Fruit fly (Drosophila melanogaster) whole organism, embryonic: Measurements from ENCODE around the gene Dhc62B.

Experiments
- CG10366 ChIP-seq: fragments of 200-800 bp; sonication (Bioruptor generic); IDR thresholded peaks from 2 replicates; pipeline ENCODE4 v1.3.6; 2022; ENCODE audit warnings: missing biosample characterization, missing genetic modification characterization
- CG11504 ChIP-seq: fragments of 200-800 bp; sonication (Bioruptor generic); optimal IDR thresholded peaks from 3 replicates; lab custom pipeline; 2019; ENCODE audit warnings: missing biosample characterization, mild to moderate bottlenecking, missing genetic modification characterization, moderate library complexity
- CG13123 ChIP-seq: fragments of 200-800 bp; sonication (Bioruptor generic); optimal IDR thresholded peaks from 2 replicates; lab custom pipeline; 2016; ENCODE audit warnings: missing biosample characterization, missing genetic modification characterization
- CG13424 ChIP-seq: fragments of 200-800 bp; sonication (Bioruptor generic); optimal IDR thresholded peaks from 2 replicates; lab custom pipeline; 2019; ENCODE audit warnings: missing biosample characterization, mild to moderate bottlenecking, missing genetic modification characterization, moderate library complexity
- CG1603 ChIP-seq: fragments of 200-800 bp; sonication (Bioruptor generic); optimal IDR thresholded peaks from 2 replicates; lab custom pipeline; 2019; ENCODE audit warnings: missing biosample characterization, mild to moderate bottlenecking, missing genetic modification characterization, moderate library complexity
- CG16815 ChIP-seq: fragments of 200-800 bp; sonication (Bioruptor generic); optimal IDR thresholded peaks from 3 replicates; lab custom pipeline; 2017; ENCODE audit warnings: missing biosample characterization, mild to moderate bottlenecking, missing genetic modification characterization
- CG17385 ChIP-seq: fragments of 200-800 bp; sonication (Bioruptor generic); optimal IDR thresholded peaks from 3 replicates; lab custom pipeline; 2018; ENCODE audit warnings: missing biosample characterization, mild to moderate bottlenecking, missing genetic modification characterization
- CG1792 ChIP-seq: fragments of 200-800 bp; sonication (Bioruptor generic); optimal IDR thresholded peaks from 2 replicates; lab custom pipeline; 2016; ENCODE audit warnings: missing biosample characterization, missing genetic modification characterization
- CG18619 ChIP-seq: fragments of 200-800 bp; sonication (Bioruptor generic); optimal IDR thresholded peaks from 3 replicates; lab custom pipeline; 2017; ENCODE audit warnings: missing biosample characterization, mild to moderate bottlenecking, missing genetic modification characterization
- CG34376 ChIP-seq: fragments of 200-800 bp; sonication (Bioruptor generic); optimal IDR thresholded peaks from 2 replicates; lab custom pipeline; 2018; ENCODE audit warnings: missing biosample characterization, mild to moderate bottlenecking, missing genetic modification characterization
- CG6272 ChIP-seq: fragments of 200-800 bp; sonication (Bioruptor generic); IDR thresholded peaks from 2 replicates; pipeline ENCODE4 v1.3.6; 2022; ENCODE audit warnings: missing biosample characterization, missing genetic modification characterization
- CG6683 ChIP-seq: fragments of 200-800 bp; sonication (Bioruptor generic); optimal IDR thresholded peaks from 2 replicates; lab custom pipeline; 2017; ENCODE audit warnings: missing biosample characterization, mild to moderate bottlenecking, missing genetic modification characterization, missing genetic modification reagents
- CG7357 ChIP-seq: fragments of 200-800 bp; sonication (Bioruptor generic); IDR thresholded peaks from 3 replicates; pipeline ENCODE4 v1.3.6; 2022; ENCODE audit warnings: missing biosample characterization, missing genetic modification characterization
- CG8359 ChIP-seq: fragments of 200-800 bp; sonication (Bioruptor generic); optimal IDR thresholded peaks from 2 replicates; lab custom pipeline; 2017; ENCODE audit warnings: missing biosample characterization, mild to moderate bottlenecking, missing genetic modification characterization, borderline replicate concordance
- CG8944 ChIP-seq: fragments of 200-800 bp; sonication (Bioruptor generic); optimal IDR thresholded peaks from 3 replicates; lab custom pipeline; 2016; ENCODE audit warnings: missing biosample characterization, missing genetic modification characterization
- CkIIα-i1 ChIP-seq: fragments of 200-800 bp; sonication (Bioruptor generic); IDR thresholded peaks from 2 replicates; pipeline ENCODE4 v1.3.6; 2022; ENCODE audit warnings: missing biosample characterization, missing genetic modification characterization
- Dip2 ChIP-seq: fragments of 200-800 bp; sonication (Bioruptor generic); IDR thresholded peaks from 2 replicates; pipeline ENCODE4 v1.3.6; 2022; ENCODE audit warnings: missing biosample characterization, missing genetic modification characterization
- Dll ChIP-seq: fragments of 200-800 bp; sonication (Bioruptor generic); IDR thresholded peaks from 4 replicates; pipeline ENCODE4 v1.3.6; 2022; ENCODE audit warnings: missing biosample characterization, missing genetic modification characterization; ENCODE audit not compliant: partially characterized antibody
- Gsc ChIP-seq: fragments of 200-800 bp; sonication (Bioruptor generic); IDR thresholded peaks from 2 replicates; pipeline ENCODE4 v1.3.6; 2022; ENCODE audit warnings: missing biosample characterization, missing genetic modification characterization
- HLH3B ChIP-seq: fragments of 200-800 bp; sonication (Bioruptor generic); IDR thresholded peaks from 2 replicates; pipeline ENCODE4 v1.3.6; 2022; ENCODE audit warnings: missing biosample characterization, missing genetic modification characterization
- HLH54F ChIP-seq: fragments of 200-800 bp; sonication (Bioruptor generic); optimal IDR thresholded peaks from 3 replicates; lab custom pipeline; 2016; ENCODE audit warnings: missing biosample characterization, missing genetic modification characterization
- Hr51 ChIP-seq, 2 experiments: fragments of 200-800 bp; sonication (Bioruptor generic); optimal IDR thresholded peaks; 2 replicates in 1 of 2; 3 replicates in 1 of 2; lab custom pipeline; 2016 to 2018; ENCODE audit warnings: missing biosample characterization in 2 of 2, missing genetic modification characterization in 2 of 2, mild to moderate bottlenecking in 1 of 2, moderate library complexity in 1 of 2
- Kr ChIP-seq: fragments of 200-800 bp; sonication (Bioruptor generic); optimal IDR thresholded peaks from 2 replicates; lab custom pipeline; 2017; ENCODE audit warnings: missing biosample characterization, mild to moderate bottlenecking, missing genetic modification characterization
- Lim3 ChIP-seq: fragments of 200-800 bp; sonication (Bioruptor generic); IDR thresholded peaks from 2 replicates; pipeline ENCODE4 v1.3.6; 2022; ENCODE audit warnings: missing biosample characterization, missing genetic modification characterization
- Meics ChIP-seq: fragments of 200-800 bp; sonication (Bioruptor generic); optimal IDR thresholded peaks from 2 replicates; lab custom pipeline; 2017; ENCODE audit warnings: missing biosample characterization, mild to moderate bottlenecking, missing genetic modification characterization
- Mrtf ChIP-seq: fragments of 200-800 bp; sonication (Bioruptor generic); IDR thresholded peaks from 3 replicates; pipeline ENCODE4 v1.3.6; 2022; ENCODE audit warnings: missing biosample characterization, missing genetic modification characterization
- Ravus ChIP-seq: fragments of 200-800 bp; sonication (Bioruptor generic); IDR thresholded peaks from 2 replicates; pipeline ENCODE4 v1.3.6; 2022; ENCODE audit warnings: missing biosample characterization, missing genetic modification characterization
- Stat92E ChIP-seq, 3 experiments: fragments of >200 bp in 2 of 3; fragments of 200-800 bp in 1 of 3; sonication (Bioruptor generic) in 1 of 3; optimal IDR thresholded peaks; 2 replicates each; lab custom pipeline; 2017 to 2019; ENCODE audit warnings: missing biosample characterization in 3 of 3, missing genetic modification characterization in 3 of 3, mild to moderate bottlenecking in 1 of 3, moderate library complexity in 1 of 3
- abd-A ChIP-seq: fragments of 200-800 bp; sonication (Bioruptor generic); optimal IDR thresholded peaks from 3 replicates; lab custom pipeline; 2019; ENCODE audit warnings: missing biosample characterization, mild to moderate bottlenecking, missing genetic modification characterization, moderate library complexity
- bab2 ChIP-seq: fragments of 200-800 bp; sonication (Bioruptor generic); optimal IDR thresholded peaks from 2 replicates; lab custom pipeline; 2016; ENCODE audit warnings: missing biosample characterization, missing genetic modification characterization
- bigmax ChIP-seq: fragments of 200-800 bp; sonication (Bioruptor generic); optimal IDR thresholded peaks from 2 replicates; lab custom pipeline; 2018; ENCODE audit warnings: missing biosample characterization, mild to moderate bottlenecking, missing genetic modification characterization
- btn ChIP-seq: fragments of 200-800 bp; sonication (Bioruptor generic); optimal IDR thresholded peaks from 2 replicates; lab custom pipeline; 2016; ENCODE audit warnings: missing biosample characterization, missing genetic modification characterization
- cas ChIP-seq: fragments of 200-800 bp; sonication (Bioruptor generic); IDR thresholded peaks from 2 replicates; pipeline ENCODE4 v1.3.6; 2022; ENCODE audit warnings: missing biosample characterization, missing genetic modification characterization
- cg ChIP-seq: fragments of 200-800 bp; sonication (Bioruptor generic); optimal IDR thresholded peaks from 3 replicates; lab custom pipeline; 2019; ENCODE audit warnings: missing biosample characterization, mild to moderate bottlenecking, missing genetic modification characterization, moderate library complexity
- chn ChIP-seq: fragments of 200-800 bp; sonication (Bioruptor generic); optimal IDR thresholded peaks from 2 replicates; lab custom pipeline; 2016; ENCODE audit warnings: missing biosample characterization, missing genetic modification characterization
- dimm ChIP-seq: fragments of 200-800 bp; sonication (Bioruptor generic); IDR thresholded peaks from 2 replicates; pipeline ENCODE4 v1.3.6; 2022; ENCODE audit warnings: missing biosample characterization, missing genetic modification characterization
- dmrt99B ChIP-seq: fragments of 200-800 bp; sonication (Bioruptor generic); optimal IDR thresholded peaks from 2 replicates; lab custom pipeline; 2018; ENCODE audit warnings: missing biosample characterization, mild to moderate bottlenecking, missing genetic modification characterization, moderate library complexity
- emc ChIP-seq: fragments of 200-800 bp; sonication (Bioruptor generic); optimal IDR thresholded peaks from 2 replicates; lab custom pipeline; 2016; ENCODE audit warnings: missing biosample characterization, missing genetic modification characterization
- gcm ChIP-seq: fragments of 200-800 bp; sonication (Bioruptor generic); optimal IDR thresholded peaks from 2 replicates; lab custom pipeline; 2019; ENCODE audit warnings: missing biosample characterization, mild to moderate bottlenecking, missing genetic modification characterization, moderate library complexity
- grau ChIP-seq: fragments of 200-800 bp; optimal IDR thresholded peaks from 3 replicates; lab custom pipeline; 2019; ENCODE audit warnings: missing biosample characterization, mild to moderate bottlenecking, missing genetic modification characterization, moderate library complexity
- gsb ChIP-seq: fragments of 200-800 bp; sonication (Bioruptor generic); IDR thresholded peaks from 2 replicates; pipeline ENCODE4 v1.3.6; 2022; ENCODE audit warnings: missing biosample characterization, missing genetic modification characterization
- hth ChIP-seq: fragments of >200 bp; optimal IDR thresholded peaks from 2 replicates; lab custom pipeline; 2017; ENCODE audit warnings: inconsistent platforms
- jumu ChIP-seq: fragments of 200-800 bp; sonication (Bioruptor generic); optimal IDR thresholded peaks from 3 replicates; lab custom pipeline; 2016; ENCODE audit warnings: missing biosample characterization, missing genetic modification characterization
- lola ChIP-seq, 3 experiments: fragments of >200 bp in 2 of 3; fragments of 200-800 bp in 1 of 3; sonication (Bioruptor generic) in 1 of 3; optimal IDR thresholded peaks; 2 replicates each; lab custom pipeline; 2017 to 2019; ENCODE audit warnings: missing biosample characterization in 3 of 3, missing genetic modification characterization in 3 of 3, mild to moderate bottlenecking in 1 of 3, moderate library complexity in 1 of 3
- nmo ChIP-seq: fragments of 200-800 bp; sonication (Bioruptor generic); optimal IDR thresholded peaks from 2 replicates; lab custom pipeline; 2018; ENCODE audit warnings: missing biosample characterization, mild to moderate bottlenecking, missing genetic modification characterization, moderate library complexity
- p53 ChIP-seq: fragments of 200-800 bp; sonication (Bioruptor generic); optimal IDR thresholded peaks from 2 replicates; lab custom pipeline; 2016; ENCODE audit warnings: missing biosample characterization, missing genetic modification characterization
- sisA ChIP-seq: fragments of 200-800 bp; sonication (Bioruptor generic); IDR thresholded peaks from 2 replicates; pipeline ENCODE4 v1.3.6; 2022; ENCODE audit warnings: missing biosample characterization, missing genetic modification characterization
- slbo ChIP-seq: fragments of 200-800 bp; sonication (Bioruptor generic); IDR thresholded peaks from 2 replicates; pipeline ENCODE4 v1.3.6; 2022; ENCODE audit warnings: missing biosample characterization, missing genetic modification characterization
- tna ChIP-seq: fragments of 200-800 bp; sonication (Bioruptor generic); IDR thresholded peaks from 2 replicates; pipeline ENCODE4 v1.3.6; 2022; ENCODE audit warnings: missing biosample characterization, missing genetic modification characterization; ENCODE audit not compliant: partially characterized antibody
- wdn ChIP-seq: fragments of 200-800 bp; sonication (Bioruptor generic); IDR thresholded peaks from 2 replicates; pipeline ENCODE4 v1.3.6; 2022; ENCODE audit warnings: missing biosample characterization, missing genetic modification characterization
- zfh1 ChIP-seq: fragments of 200-800 bp; sonication (Bioruptor generic); IDR thresholded peaks from 3 replicates; pipeline ENCODE4 v1.3.6; 2022; ENCODE audit warnings: missing biosample characterization, missing genetic modification characterization

Gene Dhc62B

dm6 chr3L:1741107-1741506 is 30.5 kb downstream of the Dhc62B start (continued):
- TF ChIP-seq Dll (GFP tag; lab: Robert Waterston, UW), result no peak
- TF ChIP-seq Kr, result no peak
- no peak for TF ChIP-seq Stat92E (GFP tag; optimal IDR thresholded peaks at IDR 0.05; lab: Kevin White, UChicago)
- no peak for TF ChIP-seq CG13123 (GFP tag; lab: Kevin White, UChicago)
- TF ChIP-seq emc, result no peak
- TF ChIP-seq chn (GFP tag; lab: Kevin White, UChicago), result no peak
- TF ChIP-seq CG8359 (GFP tag; lab: Kevin White, UChicago), result no peak
- TF ChIP-seq Hr51 (GFP tag; optimal IDR thresholded peaks at IDR 0.05; lab: Kevin White, UChicago), result peak in 1 of 2 experiments; percentile 64
- TF ChIP-seq CG1603 (tag; lab: Kevin White, UChicago), result no peak
- TF ChIP-seq dimm (GFP tag; lab: Robert Waterston, UW), result no peak
- TF ChIP-seq HLH54F, result no peak
- TF ChIP-seq nmo (GFP tag; lab: Kevin White, UChicago), result peak; percentile 18
- no peak for TF ChIP-seq CG6683 (GFP tag; lab: Kevin White, UChicago)
- peak; percentile 9 for TF ChIP-seq grau (tag; lab: Kevin White, UChicago)
- TF ChIP-seq Mrtf (GFP tag; lab: Robert Waterston, UW), result 0 out of 3 replicates have a peak, but pooled peaks have one; percentile 15
- TF ChIP-seq abd-A (tag; lab: Kevin White, UChicago), result no peak
- no peak for TF ChIP-seq jumu
- peak; percentile 56 for TF ChIP-seq CG11504 (tag; lab: Kevin White, UChicago)
- no peak for TF ChIP-seq wdn (GFP tag; lab: Robert Waterston, UW)
- TF ChIP-seq dmrt99B (tag; lab: Kevin White, UChicago), result peak; percentile 53
- no peak for TF ChIP-seq CG16815 (GFP tag; lab: Kevin White, UChicago)
- TF ChIP-seq zfh1 (GFP tag; lab: Robert Waterston, UW), result no peak
- no peak for TF ChIP-seq CG18619 (GFP tag; lab: Kevin White, UChicago)
- TF ChIP-seq tna, result no peak
- no peak for TF ChIP-seq Dip2 (GFP tag; lab: Robert Waterston, UW)
- TF ChIP-seq Meics, result no peak
- TF ChIP-seq gsb (GFP tag; lab: Robert Waterston, UW), result no peak
- TF ChIP-seq CG13424 (tag; lab: Kevin White, UChicago), result no peak
- no peak for TF ChIP-seq cg (GFP tag; lab: Kevin White, UChicago)
- no peak for TF ChIP-seq CG8944
- TF ChIP-seq CG34376 (GFP tag; lab: Kevin White, UChicago), result no peak
- TF ChIP-seq gcm (GFP tag; lab: Kevin White, UChicago), result no peak
- TF ChIP-seq HLH3B (GFP tag; lab: Robert Waterston, UW), result no peak
- TF ChIP-seq CkIIα-i1 (GFP tag; lab: Robert Waterston, UW), result no peak
- TF ChIP-seq CG10366 (GFP tag; lab: Robert Waterston, UW), result peak; percentile 26; the same call in 1 of the 2 replicates
- TF ChIP-seq CG1792 (GFP tag; lab: Kevin White, UChicago), result no peak
- 0 out of 3 replicates have a peak, but pooled peaks have one; percentile 7 for TF ChIP-seq CG7357 (GFP tag; lab: Robert Waterston, UW)
- TF ChIP-seq bab2 (GFP tag; lab: Kevin White, UChicago), result no peak
- no peak for TF ChIP-seq Gsc (GFP tag; lab: Robert Waterston, UW)
- no peak for TF ChIP-seq lola (GFP tag; optimal IDR thresholded peaks at IDR 0.05; lab: Kevin White, UChicago)
- no peak for TF ChIP-seq CG17385
- no peak for TF ChIP-seq hth (lab: Kevin White, UChicago)
- no peak for TF ChIP-seq Lim3 (GFP tag; lab: Robert Waterston, UW)
- TF ChIP-seq cas, result no peak
- TF ChIP-seq Ravus (GFP tag; lab: Robert Waterston, UW), result no peak
- TF ChIP-seq p53 (GFP tag; lab: Kevin White, UChicago), result no peak
- 0 out of 2 replicates have a peak, but pooled peaks have one; percentile 7 for TF ChIP-seq slbo (GFP tag; lab: Robert Waterston, UW)
- no peak for TF ChIP-seq bigmax
- TF ChIP-seq CG6272, result no peak
- no peak for TF ChIP-seq btn (GFP tag; lab: Kevin White, UChicago)
- TF ChIP-seq sisA (GFP tag; lab: Robert Waterston, UW), result 0 out of 2 replicates have a peak, but pooled peaks have one; percentile 15
